Worm (Caenorhabditis elegans) whole organism, late embryonic: ENCODE data around the gene plx-2.
A peak's percentile ranks its signal among the peaks of the same experiment; 100 is the strongest.

Source experiments
- C08G9.2 ChIP-seq: sonication (generic microtip); optimal IDR thresholded peaks from 2 replicates; lab custom pipeline; 2016; ENCODE audit warnings: mild to moderate bottlenecking, missing genetic modification characterization, moderate library complexity, missing compliant biosample characterization
- C38D4.7 ChIP-seq: fragments of 200-800 bp; sonication (Bioruptor generic); optimal IDR thresholded peaks from 2 replicates; lab custom pipeline; 2018; ENCODE audit warnings: mild to moderate bottlenecking, missing genetic modification characterization, moderate library complexity, missing compliant biosample characterization
- F13H6.1 ChIP-seq: sonication (generic microtip); optimal IDR thresholded peaks from 2 replicates; lab custom pipeline; 2016; ENCODE audit warnings: missing genetic modification characterization, missing compliant biosample characterization
- K09A11.1 ChIP-seq: sonication (generic microtip); optimal IDR thresholded peaks from 2 replicates; lab custom pipeline; 2017; ENCODE audit warnings: antibody characterized with exemption, mild to moderate bottlenecking, missing genetic modification characterization, missing compliant biosample characterization; ENCODE audit not compliant: insufficient read depth
- T23F11.4 ChIP-seq: fragments of 200-800 bp; sonication (Bioruptor generic); optimal IDR thresholded peaks from 2 replicates; lab custom pipeline; 2018; ENCODE audit warnings: mild to moderate bottlenecking, missing genetic modification characterization, missing compliant biosample characterization
- Y22D7AL.16 ChIP-seq: sonication (generic microtip); optimal IDR thresholded peaks from 2 replicates; lab custom pipeline; 2016; ENCODE audit warnings: missing genetic modification characterization, missing compliant biosample characterization
- ceh-14 ChIP-seq: sonication (generic microtip); optimal IDR thresholded peaks from 2 replicates; lab custom pipeline; 2016; ENCODE audit warnings: missing genotype, missing genetic modification characterization, missing compliant biosample characterization
- ceh-18 ChIP-seq: sonication (generic microtip); optimal IDR thresholded peaks from 2 replicates; lab custom pipeline; 2016; ENCODE audit warnings: missing genetic modification characterization, missing compliant biosample characterization
- ceh-19 ChIP-seq: fragments of 200-800 bp; sonication (Bioruptor generic); optimal IDR thresholded peaks from 2 replicates; lab custom pipeline; 2018; ENCODE audit warnings: mild to moderate bottlenecking, missing genetic modification characterization, missing compliant biosample characterization
- ceh-2 ChIP-seq: sonication (generic microtip); optimal IDR thresholded peaks from 2 replicates; lab custom pipeline; 2016; ENCODE audit warnings: missing genotype, missing genetic modification characterization, missing compliant biosample characterization
- ceh-22 ChIP-seq: sonication (generic microtip); optimal IDR thresholded peaks from 2 replicates; lab custom pipeline; 2017; ENCODE audit warnings: missing biosample characterization, missing genetic modification characterization
- ceh-24 ChIP-seq: sonication (generic microtip); optimal IDR thresholded peaks from 2 replicates; lab custom pipeline; 2016; ENCODE audit warnings: mild to moderate bottlenecking, missing genetic modification characterization, missing compliant biosample characterization
- ceh-30 ChIP-seq: fragments of 150-350 bp; optimal IDR thresholded peaks from 2 replicates; lab custom pipeline; 2014; ENCODE audit warnings: missing biosample characterization, missing genetic modification characterization
- ceh-48 ChIP-seq: sonication (generic microtip); optimal IDR thresholded peaks from 2 replicates; lab custom pipeline; 2016; ENCODE audit warnings: missing genetic modification characterization, inconsistent platforms, missing compliant biosample characterization
- ceh-6 ChIP-seq: fragments of 200-800 bp; sonication (Bioruptor generic); optimal IDR thresholded peaks from 2 replicates; lab custom pipeline; 2018; ENCODE audit warnings: mild to moderate bottlenecking, missing genetic modification characterization, missing compliant biosample characterization
- ceh-9 ChIP-seq: sonication (generic microtip); optimal IDR thresholded peaks from 2 replicates; lab custom pipeline; 2016; ENCODE audit warnings: mild to moderate bottlenecking, missing genetic modification characterization, inconsistent platforms, missing compliant biosample characterization
- che-1 ChIP-seq: sonication (generic microtip); optimal IDR thresholded peaks from 2 replicates; lab custom pipeline; 2016; ENCODE audit warnings: mild to moderate bottlenecking, missing genetic modification characterization, missing compliant biosample characterization
- dmd-4 ChIP-seq: sonication (generic microtip); optimal IDR thresholded peaks from 2 replicates; lab custom pipeline; 2016; ENCODE audit warnings: borderline replicate concordance, missing genetic modification characterization, missing compliant biosample characterization
- dve-1 ChIP-seq: sonication (generic microtip); optimal IDR thresholded peaks from 2 replicates; lab custom pipeline; 2017; ENCODE audit warnings: antibody characterized with exemption, mild to moderate bottlenecking, missing genetic modification characterization, missing compliant biosample characterization
- elt-4 ChIP-seq: sonication (generic microtip); optimal IDR thresholded peaks from 2 replicates; lab custom pipeline; 2016; ENCODE audit warnings: missing genetic modification characterization, missing compliant biosample characterization
- eyg-1 ChIP-seq: sonication (generic microtip); optimal IDR thresholded peaks from 2 replicates; lab custom pipeline; 2016; ENCODE audit warnings: missing genotype, missing genetic modification characterization, missing compliant biosample characterization
- fax-1 ChIP-seq: sonication (generic microtip); optimal IDR thresholded peaks from 2 replicates; lab custom pipeline; 2016; ENCODE audit warnings: missing genotype, missing genetic modification characterization, missing compliant biosample characterization
- fkh-10 ChIP-seq: fragments of 150-350 bp; optimal IDR thresholded peaks from 2 replicates; lab custom pipeline; 2014; ENCODE audit warnings: missing biosample characterization, missing genetic modification reagents, missing genetic modification characterization
- fkh-6 ChIP-seq: sonication (generic microtip); optimal IDR thresholded peaks from 2 replicates; lab custom pipeline; 2016; ENCODE audit warnings: missing genetic modification characterization, missing compliant biosample characterization
- gmeb-2 ChIP-seq: sonication (generic microtip); optimal IDR thresholded peaks from 2 replicates; lab custom pipeline; 2016; ENCODE audit warnings: missing genetic modification characterization, inconsistent platforms, missing compliant biosample characterization
- hlh-13 ChIP-seq: fragments of 200-800 bp; sonication (Bioruptor generic); optimal IDR thresholded peaks from 2 replicates; lab custom pipeline; 2018; ENCODE audit warnings: mild to moderate bottlenecking, missing genetic modification characterization, missing compliant biosample characterization
- hlh-15 ChIP-seq: sonication (generic microtip); optimal IDR thresholded peaks from 2 replicates; lab custom pipeline; 2016; ENCODE audit warnings: missing genetic modification characterization, missing compliant biosample characterization
- hlh-30 ChIP-seq: sonication (generic microtip); optimal IDR thresholded peaks from 2 replicates; lab custom pipeline; 2017; ENCODE audit warnings: antibody characterized with exemption, missing genetic modification characterization, missing compliant biosample characterization; ENCODE audit not compliant: insufficient read depth
- hlh-6 ChIP-seq: sonication (generic microtip); optimal IDR thresholded peaks from 2 replicates; lab custom pipeline; 2016; ENCODE audit warnings: missing genotype, missing genetic modification characterization, missing compliant biosample characterization
- hlh-8 ChIP-seq: sonication (generic microtip); optimal IDR thresholded peaks from 2 replicates; lab custom pipeline; 2016; ENCODE audit warnings: missing genotype, missing genetic modification characterization, missing compliant biosample characterization
- lim-6 ChIP-seq: sonication (generic microtip); optimal IDR thresholded peaks from 2 replicates; lab custom pipeline; 2016; ENCODE audit warnings: missing genetic modification characterization, missing compliant biosample characterization
- mec-3 ChIP-seq: sonication (generic microtip); optimal IDR thresholded peaks from 2 replicates; lab custom pipeline; 2016; ENCODE audit warnings: borderline replicate concordance, missing genetic modification characterization, missing compliant biosample characterization
- nfya-1 ChIP-seq: sonication (generic microtip); optimal IDR thresholded peaks from 2 replicates; lab custom pipeline; 2017; ENCODE audit warnings: missing genetic modification characterization, mild to moderate bottlenecking, missing compliant biosample characterization, antibody characterized with exemption, moderate library complexity
- nhr-11 ChIP-seq: fragments of 150-350 bp; optimal IDR thresholded peaks from 2 replicates; lab custom pipeline; 2014; ENCODE audit warnings: missing biosample characterization, missing genetic modification characterization
- nhr-232 ChIP-seq: sonication (generic microtip); optimal IDR thresholded peaks from 2 replicates; lab custom pipeline; 2016; ENCODE audit warnings: missing genetic modification characterization, missing compliant biosample characterization
- npax-4 ChIP-seq: sonication (generic microtip); optimal IDR thresholded peaks from 2 replicates; lab custom pipeline; 2016; ENCODE audit warnings: missing genetic modification characterization, missing compliant biosample characterization
- pag-3 ChIP-seq: sonication (generic microtip); optimal IDR thresholded peaks from 2 replicates; lab custom pipeline; 2016; ENCODE audit warnings: missing compliant biosample characterization, missing genetic modification characterization, borderline replicate concordance
- pat-9 ChIP-seq: fragments of 200-800 bp; sonication (Bioruptor generic); optimal IDR thresholded peaks from 2 replicates; lab custom pipeline; 2018; ENCODE audit warnings: mild to moderate bottlenecking, missing genetic modification characterization, moderate library complexity, missing compliant biosample characterization
- pax-1 ChIP-seq: fragments of 150-350 bp; optimal IDR thresholded peaks from 2 replicates; lab custom pipeline; 2014; ENCODE audit warnings: missing biosample characterization, missing genetic modification characterization
- pha-4 ChIP-seq: fragments of 150-350 bp; optimal IDR thresholded peaks from 2 replicates; lab custom pipeline; 2018; ENCODE audit warnings: missing biosample characterization, missing genetic modification reagents, missing genetic modification characterization
- pqm-1 ChIP-seq: sonication (generic microtip); optimal IDR thresholded peaks from 2 replicates; lab custom pipeline; 2016; ENCODE audit warnings: missing genetic modification characterization, missing compliant biosample characterization
- pros-1 ChIP-seq: fragments of 150-350 bp; optimal IDR thresholded peaks from 2 replicates; lab custom pipeline; 2014; ENCODE audit warnings: missing biosample characterization, missing genetic modification reagents, missing genetic modification characterization
- ref-2 ChIP-seq: sonication (generic microtip); optimal IDR thresholded peaks from 2 replicates; lab custom pipeline; 2016; ENCODE audit warnings: missing genetic modification characterization, missing compliant biosample characterization
- rnt-1 ChIP-seq: sonication (generic microtip); optimal IDR thresholded peaks from 2 replicates; lab custom pipeline; 2016; ENCODE audit warnings: missing genetic modification characterization, missing compliant biosample characterization
- sdc-2 ChIP-seq: sonication (generic microtip); optimal IDR thresholded peaks from 2 replicates; lab custom pipeline; 2016; ENCODE audit warnings: missing genotype, missing genetic modification characterization, missing compliant biosample characterization
- sox-2 ChIP-seq: fragments of 200-800 bp; sonication (Bioruptor generic); IDR thresholded peaks from 2 replicates; pipeline ENCODE4 v1.3.6; 2022; ENCODE audit warnings: missing genetic modification reagents, missing genetic modification characterization, missing compliant biosample characterization
- syd-9 ChIP-seq: sonication (generic microtip); optimal IDR thresholded peaks from 2 replicates; lab custom pipeline; 2016; ENCODE audit warnings: mild to moderate bottlenecking, missing genetic modification characterization, moderate library complexity, missing compliant biosample characterization
- tbx-2 ChIP-seq: sonication (generic microtip); optimal IDR thresholded peaks from 2 replicates; lab custom pipeline; 2016; ENCODE audit warnings: missing genetic modification characterization, missing compliant biosample characterization
- tbx-7 ChIP-seq: sonication (generic microtip); optimal IDR thresholded peaks from 2 replicates; lab custom pipeline; 2016; ENCODE audit warnings: missing genotype, missing genetic modification characterization, missing compliant biosample characterization
- unc-42 ChIP-seq: sonication (generic microtip); optimal IDR thresholded peaks from 2 replicates; lab custom pipeline; 2016; ENCODE audit warnings: missing genotype, missing genetic modification characterization, missing compliant biosample characterization
- unc-86 ChIP-seq: sonication (generic microtip); optimal IDR thresholded peaks from 2 replicates; lab custom pipeline; 2016; ENCODE audit warnings: missing genetic modification characterization, missing compliant biosample characterization
- ztf-16 ChIP-seq: sonication (generic microtip); optimal IDR thresholded peaks from 2 replicates; lab custom pipeline; 2017; ENCODE audit warnings: missing genetic modification characterization, missing compliant biosample characterization

plx-2 gene

DNA sequence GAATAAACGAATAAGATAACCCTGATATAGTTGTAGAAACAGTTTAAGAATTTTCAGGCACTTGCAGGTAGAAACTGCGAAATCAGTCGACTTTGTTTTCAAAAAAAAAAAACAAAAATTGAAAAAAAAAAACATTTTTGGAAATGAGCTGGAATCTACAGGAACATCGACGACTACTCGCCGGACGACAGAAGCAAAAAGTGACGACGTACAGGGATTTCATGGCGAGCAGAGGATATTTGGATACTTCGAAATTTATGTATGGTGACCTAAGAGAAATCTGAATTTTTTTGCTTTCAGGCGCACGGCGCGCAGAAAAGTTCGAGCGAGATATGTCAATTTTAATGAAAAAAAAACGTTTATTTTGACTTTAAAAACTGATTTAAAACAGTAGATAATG, 23.6 kb downstream of the plx-2 start:
- TF ChIP-seq fax-1 (tag; lab: Kevin White, UChicago) = no peak
- TF ChIP-seq mec-3 = no peak

DNA sequence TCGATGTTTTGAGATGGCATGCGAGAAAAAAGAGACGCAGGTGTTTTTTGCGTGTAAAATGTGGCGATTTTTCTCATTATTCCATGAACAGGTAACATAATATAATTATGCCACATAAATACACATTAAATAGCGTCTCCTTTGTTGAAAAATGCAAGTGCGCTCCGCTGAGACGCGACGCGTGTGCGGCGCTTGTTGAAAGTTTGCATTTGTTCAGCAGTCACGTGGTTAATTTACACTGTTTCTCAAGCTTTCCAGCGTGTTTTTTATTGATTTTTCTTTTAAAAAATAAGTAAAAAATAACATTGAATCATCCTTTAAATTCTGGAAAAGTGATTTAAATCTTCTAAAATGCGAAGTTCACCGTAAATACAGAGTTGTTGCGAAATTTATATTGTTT, 25.1 kb downstream of the plx-2 start:
- TF ChIP-seq ceh-24 (tag; lab: Kevin White, UChicago) (no peak), fax-1 (tag; lab: Kevin White, UChicago) (no peak), dve-1 (tag; lab: Kevin White, UChicago) (peak; percentile 48), pax-1 (tag; lab: Kevin White, UChicago) (peak; percentile 60), nhr-232 (tag; lab: Kevin White, UChicago) (no peak), pag-3 (tag; lab: Kevin White, UChicago) (no peak), unc-86 (no peak), ceh-6 (GFP tag; lab: Kevin White, UChicago) (no peak), hlh-15 (tag; lab: Kevin White, UChicago) (no peak), nfya-1 (tag; lab: Kevin White, UChicago) (peak; percentile 78), fkh-6 (tag; lab: Kevin White, UChicago) (no peak), tbx-7 (no peak), npax-4 (tag; lab: Kevin White, UChicago) (no peak), che-1 (tag; lab: Kevin White, UChicago) (no peak), syd-9 (tag; lab: Kevin White, UChicago) (no peak), tbx-2 (tag; lab: Kevin White, UChicago) (peak; percentile 47), pros-1 (tag; lab: Kevin White, UChicago) (no peak), pha-4 (no peak), nhr-11 (tag; lab: Kevin White, UChicago) (no peak), hlh-6 (no peak), pqm-1 (tag; lab: Kevin White, UChicago) (no peak), ceh-30 (tag; lab: Kevin White, UChicago) (peak; percentile 89), elt-4 (no peak), unc-42 (tag; lab: Kevin White, UChicago) (peak; percentile 95), sdc-2 (tag; lab: Kevin White, UChicago) (no peak), C08G9.2 (tag; lab: Kevin White, UChicago) (no peak), hlh-30 (peak; percentile 97), K09A11.1 (tag; lab: Kevin White, UChicago) (no peak), ceh-2 (tag; lab: Kevin White, UChicago) (peak; percentile 45), ceh-22 (tag; lab: Kevin White, UChicago) (no peak), hlh-8 (tag; lab: Kevin White, UChicago) (no peak), gmeb-2 (no peak), pat-9 (tag; lab: Kevin White, UChicago) (no peak), fkh-10 (GFP tag; lab: Kevin White, UChicago) (no peak), C38D4.7 (no peak), ref-2 (no peak), dmd-4 (no peak), ceh-14 (tag; lab: Kevin White, UChicago) (peak; percentile 5), F13H6.1 (tag; lab: Kevin White, UChicago) (no peak), rnt-1 (tag; lab: Kevin White, UChicago) (peak; percentile 11), mec-3 (no peak), ztf-16 (tag; lab: Kevin White, UChicago) (no peak), sox-2 (GFP tag; lab: Robert Waterston, UW) (no peak; the same call in 1 of the 2 replicates), T23F11.4 (GFP tag; lab: Kevin White, UChicago) (no peak), eyg-1 (no peak), Y22D7AL.16 (tag; lab: Kevin White, UChicago) (no peak), ceh-19 (GFP tag; lab: Kevin White, UChicago) (no peak), ceh-18 (tag; lab: Kevin White, UChicago) (no peak), ceh-9 (tag; lab: Kevin White, UChicago) (no peak), lim-6 (tag; lab: Kevin White, UChicago) (no peak), hlh-13 (GFP tag; lab: Kevin White, UChicago) (no peak), ceh-48 (peak; percentile 39)
